Worm (Caenorhabditis elegans) whole organism, young adult: ENCODE measurements around the gene pbo-1.

ENCODE experiments used
- B0035.1 ChIP-seq: sonication (generic microtip); optimal IDR thresholded peaks from 2 replicates; lab custom pipeline; 2016; ENCODE audit warnings: missing genetic modification characterization, mild to moderate bottlenecking, missing compliant biosample characterization, missing genotype, missing genetic modification reagents
- bed-1 ChIP-seq: fragments of 200-800 bp; sonication (Bioruptor generic); IDR thresholded peaks from 2 replicates; pipeline ENCODE4 v1.3.6; 2022; ENCODE audit warnings: missing genetic modification reagents, missing genetic modification characterization, missing compliant biosample characterization
- bed-2 ChIP-seq: fragments of 200-800 bp; sonication (Bioruptor generic); IDR thresholded peaks from 2 replicates; pipeline ENCODE4 v1.3.6; 2022; ENCODE audit warnings: missing genetic modification reagents, missing genetic modification characterization, missing compliant biosample characterization
- ccch-3 ChIP-seq: fragments of 200-800 bp; sonication (Bioruptor generic); optimal IDR thresholded peaks from 2 replicates; lab custom pipeline; 2018; ENCODE audit warnings: mild to moderate bottlenecking, missing genetic modification characterization, missing compliant biosample characterization
- ceh-79 ChIP-seq: sonication (generic microtip); optimal IDR thresholded peaks from 2 replicates; lab custom pipeline; 2017; ENCODE audit warnings: mild to moderate bottlenecking, missing genetic modification characterization, missing compliant biosample characterization
- die-1 ChIP-seq: sonication (generic microtip); optimal IDR thresholded peaks from 2 replicates; lab custom pipeline; 2016; ENCODE audit warnings: missing genotype, mild to moderate bottlenecking, missing genetic modification characterization, missing compliant biosample characterization
- nfyb-1 ChIP-seq: fragments of 200-800 bp; sonication (Bioruptor generic); IDR thresholded peaks from 2 replicates; pipeline ENCODE4 v1.3.6; 2022; ENCODE audit warnings: missing genetic modification reagents, missing genetic modification characterization, missing compliant biosample characterization
- sea-2 ChIP-seq: fragments of 200-800 bp; sonication (Bioruptor generic); IDR thresholded peaks from 2 replicates; pipeline ENCODE4 v1.3.6; 2022; ENCODE audit warnings: missing genetic modification characterization, missing compliant biosample characterization
- tbx-9 ChIP-seq: sonication (generic microtip); optimal IDR thresholded peaks from 2 replicates; lab custom pipeline; 2016; ENCODE audit warnings: borderline replicate concordance, missing genetic modification characterization, inconsistent platforms, missing compliant biosample characterization
- ztf-18 ChIP-seq: sonication (generic microtip); optimal IDR thresholded peaks from 2 replicates; lab custom pipeline; 2016; ENCODE audit warnings: missing genotype, mild to moderate bottlenecking, missing genetic modification characterization, missing compliant biosample characterization
- ztf-3 ChIP-seq: fragments of 200-800 bp; sonication (Bioruptor generic); optimal IDR thresholded peaks from 2 replicates; lab custom pipeline; 2018; ENCODE audit warnings: mild to moderate bottlenecking, missing genetic modification characterization, missing compliant biosample characterization

Gene pbo-1

ce11 chrIII:2632819-2633398, 53.4 kb downstream of the pbo-1 start:
- TF ChIP-seq B0035.1 (tag; lab: Kevin White, UChicago), result no peak
- no peak for TF ChIP-seq bed-2
- no peak for TF ChIP-seq ccch-3 (GFP tag; lab: Kevin White, UChicago)
- no peak for TF ChIP-seq die-1 (tag; lab: Kevin White, UChicago)
- TF ChIP-seq ceh-79, result no peak
- no peak for TF ChIP-seq bed-1
- no peak for TF ChIP-seq ztf-18 (tag; lab: Kevin White, UChicago)
- no peak for TF ChIP-seq tbx-9 (tag; lab: Kevin White, UChicago)
- TF ChIP-seq ztf-3, result no peak
- no peak for TF ChIP-seq sea-2 (GFP tag; lab: Robert Waterston, UW)
- TF ChIP-seq nfyb-1 (GFP tag; lab: Robert Waterston, UW), result no peak
